Worm (Caenorhabditis elegans): ENCODE measurements around the gene F36A4.2.

F36A4.2 gene

DNA sequence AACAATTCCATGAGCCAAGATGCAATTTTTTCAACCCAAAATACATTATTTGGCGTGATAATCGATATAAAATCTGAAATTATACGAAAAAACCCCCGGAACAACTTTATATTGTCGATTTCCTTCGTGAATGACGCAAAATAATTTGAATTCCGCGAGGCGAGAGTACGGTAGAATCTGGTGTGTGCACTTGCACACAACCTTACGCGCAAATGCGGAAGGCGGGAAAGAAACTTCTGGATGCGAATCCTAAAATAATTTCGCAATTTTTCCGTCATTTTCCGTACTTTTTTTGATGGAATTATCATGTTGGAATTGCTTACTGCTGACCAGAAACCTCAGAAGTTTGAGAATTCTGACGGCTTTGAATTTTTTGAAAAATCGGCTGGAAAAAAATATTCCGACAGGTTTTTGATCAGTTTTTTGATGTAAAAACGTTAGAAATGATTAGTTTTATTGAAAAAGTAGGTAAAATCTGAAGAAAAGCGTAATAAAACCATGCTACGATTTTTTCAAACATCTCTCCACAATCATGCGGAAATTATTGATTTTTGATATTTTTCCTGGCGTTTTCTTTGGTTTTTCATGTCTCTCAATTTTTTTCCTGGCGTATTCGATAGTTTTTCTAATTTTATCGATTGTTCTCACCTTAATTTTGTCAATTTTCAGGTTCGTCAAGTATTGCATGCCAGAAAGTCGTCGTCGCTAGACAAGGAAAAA, 36.4 kb downstream of the F36A4.2 start, which contains the start of gene set-9:
Gene set-9 (plus strand): TSS at position 670 of the 720 bp plus-strand sequence.
- no peak for TF ChIP-seq unc-62 (GFP tag; optimal IDR thresholded peaks at IDR 0.05)

DNA sequence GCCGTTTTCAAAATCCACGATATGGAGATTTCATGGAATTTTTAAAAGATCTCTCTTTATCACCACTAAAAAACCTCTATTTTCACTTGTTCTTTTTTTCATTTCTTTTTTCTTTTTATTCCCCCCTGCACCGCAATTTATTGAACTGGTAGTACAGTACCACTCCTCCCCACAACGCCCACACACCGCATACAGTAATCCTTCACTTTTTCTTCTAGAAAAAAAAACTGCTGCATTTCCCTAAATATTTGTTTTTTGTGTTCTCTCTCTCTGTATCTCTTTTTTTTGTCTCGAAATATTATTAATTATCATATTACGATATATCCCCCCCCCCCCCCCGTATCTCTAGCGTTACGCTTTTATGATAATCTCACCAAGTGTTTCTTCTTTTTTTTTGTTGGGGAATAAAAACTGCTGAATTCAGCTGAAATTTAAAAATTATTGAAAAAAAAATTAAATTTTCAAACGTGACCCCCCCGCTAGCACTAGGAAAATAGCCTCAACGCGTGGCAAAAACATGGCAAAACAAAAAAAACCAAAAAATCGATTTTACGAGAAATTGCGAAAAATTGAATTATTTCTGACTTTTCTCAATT, 45.9 kb downstream of the F36A4.2 start, which contains the start of gene Y24D9B.1:
Gene Y24D9B.1 (plus strand): TSS at position 546 of the 596 bp plus-strand sequence.
- no peak for TF ChIP-seq unc-62 (GFP tag; optimal IDR thresholded peaks at IDR 0.05)

DNA sequence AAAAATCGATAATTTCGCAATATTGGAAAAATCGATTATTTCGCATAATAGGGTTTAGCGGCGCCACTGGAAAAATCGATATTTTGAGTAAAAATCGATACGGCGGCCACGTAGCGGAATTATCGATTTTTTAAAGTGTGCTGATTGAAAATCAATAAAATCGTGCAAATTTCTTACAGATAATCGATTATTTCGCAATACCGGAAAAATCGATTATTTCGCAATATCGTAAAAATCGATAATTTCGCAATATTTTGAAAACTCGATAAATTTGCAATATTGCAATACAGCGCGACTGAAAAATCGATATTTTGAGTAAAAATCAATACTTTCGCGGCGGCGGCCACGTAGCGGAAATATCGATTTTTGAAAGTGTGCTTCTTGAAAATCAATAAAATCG, 46.6 kb downstream of the F36A4.2 start:
- no peak for TF ChIP-seq unc-62 (GFP tag; optimal IDR thresholded peaks at IDR 0.05)

DNA sequence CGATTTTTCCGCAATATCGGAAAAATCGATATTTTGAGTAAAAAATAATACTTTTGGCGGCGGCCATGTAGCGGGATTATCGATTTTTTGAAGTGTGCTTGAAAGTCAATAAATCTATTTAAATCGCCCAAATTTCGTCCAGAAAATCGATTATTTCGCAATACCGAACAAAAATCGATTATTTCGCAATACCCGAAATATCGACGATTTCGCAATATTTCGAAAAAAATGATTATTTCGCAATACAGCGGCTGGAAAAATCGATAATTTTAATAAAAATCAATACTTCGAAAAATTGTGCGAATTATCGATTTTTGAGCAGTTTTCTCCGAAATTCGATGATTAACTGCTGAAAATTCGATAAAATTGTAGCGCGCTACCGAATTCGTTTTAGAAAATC, 47.0 kb downstream of the F36A4.2 start:
- TF ChIP-seq unc-62 (GFP tag; optimal IDR thresholded peaks at IDR 0.05): no peak

DNA sequence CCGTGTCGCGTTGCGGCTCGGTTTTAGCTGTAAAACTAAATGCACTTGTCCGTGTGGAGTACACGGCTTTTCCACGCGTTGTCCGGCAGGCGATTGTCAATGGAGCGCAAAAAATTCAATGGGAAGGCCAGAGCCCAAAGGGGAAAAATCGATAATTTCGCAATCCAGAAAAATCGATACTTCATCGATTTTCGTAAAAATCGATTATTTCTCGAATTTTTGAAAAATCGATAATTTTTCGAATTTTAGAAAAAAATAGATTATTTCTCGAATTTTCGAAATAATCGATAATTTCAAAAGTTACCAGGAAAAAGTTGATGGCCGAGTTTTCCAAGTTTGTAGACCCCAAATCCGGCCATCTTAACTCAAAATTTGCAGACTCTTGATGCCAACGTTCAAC, 48.4 kb downstream of the F36A4.2 start:
- TF ChIP-seq unc-62 (GFP tag; optimal IDR thresholded peaks at IDR 0.05): no peak

Measured in whole organism, dauer.